Fruit fly (Drosophila melanogaster): ENCODE data around the gene ERR.

Gene ERR

dm6 chr3L:8193016-8193415 lies 6.5 kb upstream of the ERR start, which contains the start of gene CG7387:
TSS of gene CG7387 (minus strand) at chr3L:8193116.
- TF ChIP-seq GATAd (GFP tag; optimal IDR thresholded peaks at IDR 0.05) (no peak), Vsx2 (GFP tag; optimal IDR thresholded peaks at IDR 0.05; ENCODE audit: partially characterized antibody) (no peak), N (GFP tag; optimal IDR thresholded peaks at IDR 0.05) (no peak), brk (GFP tag; optimal IDR thresholded peaks at IDR 0.05) (no peak), foxo (GFP tag; optimal IDR thresholded peaks at IDR 0.05) (no peak), HLH106 (tag; optimal IDR thresholded peaks at IDR 0.05) (no peak), Mio (GFP tag; optimal IDR thresholded peaks at IDR 0.05) (no peak), fru (GFP tag; optimal IDR thresholded peaks at IDR 0.05) (no peak), Hr78 (GFP tag; optimal IDR thresholded peaks at IDR 0.05) (no peak), dl (GFP tag; optimal IDR thresholded peaks at IDR 0.05; ENCODE audit: insufficient read depth in 1 of 2, partially characterized antibody in 2 of 2) (no peak), Hnf4 (GFP tag; optimal IDR thresholded peaks at IDR 0.05) (no peak), Hr83 (GFP tag; optimal IDR thresholded peaks at IDR 0.05; ENCODE audit: poor library complexity, severe bottlenecking) (no peak), CrebA (GFP tag; optimal IDR thresholded peaks at IDR 0.05; ENCODE audit: borderline replicate concordance) (no peak), sage (GFP tag; optimal IDR thresholded peaks at IDR 0.05) (no peak), dsf (GFP tag; optimal IDR thresholded peaks at IDR 0.05; ENCODE audit: borderline replicate concordance) (no peak)

dm6 chr3L:8191042-8191613 lies 4.7 kb upstream of the ERR start, which contains the start of gene MED24:
TSS of gene MED24 (plus strand) at chr3L:8191270.
- no peak for TF ChIP-seq Mio (GFP tag; optimal IDR thresholded peaks at IDR 0.05)
- peak; percentile 35 for TF ChIP-seq rgr (GFP tag; optimal IDR thresholded peaks at IDR 0.05)

dm6 chr3L:8189234-8189633 lies 2.8 kb upstream of the ERR start:
- TF ChIP-seq Abd-B (GFP tag; optimal IDR thresholded peaks at IDR 0.05) (no peak), pan (optimal IDR thresholded peaks at IDR 0.05) (no peak), Sp1 (GFP tag; optimal IDR thresholded peaks at IDR 0.05) (no peak)

- TF ChIP-seq Hr78 (GFP tag; optimal IDR thresholded peaks at IDR 0.05), result no peak
Measured at dm6 chr3L:8187397-8187811, 933 bp upstream of the ERR start.

- TF ChIP-seq Sp1 (GFP tag; optimal IDR thresholded peaks at IDR 0.05) (peak; percentile 33), CG9705 (GFP tag; optimal IDR thresholded peaks at IDR 0.05) (no peak), Dif (GFP tag; optimal IDR thresholded peaks at IDR 0.05; ENCODE audit: partially characterized antibody) (no peak), pan (optimal IDR thresholded peaks at IDR 0.05) (no peak), woc (GFP tag; optimal IDR thresholded peaks at IDR 0.05) (peak; percentile 50), rgr (GFP tag; optimal IDR thresholded peaks at IDR 0.05) (peak; percentile 47), Myc (optimal IDR thresholded peaks at IDR 0.05) (no peak), dsf (GFP tag; optimal IDR thresholded peaks at IDR 0.05; ENCODE audit: borderline replicate concordance) (no peak), sage (GFP tag; optimal IDR thresholded peaks at IDR 0.05) (no peak), Dfd (GFP tag; optimal IDR thresholded peaks at IDR 0.05) (no peak), lola (GFP tag; optimal IDR thresholded peaks at IDR 0.05) (no peak), fru (GFP tag; optimal IDR thresholded peaks at IDR 0.05) (peak; percentile 85), br (GFP tag; optimal IDR thresholded peaks at IDR 0.05) (peak; percentile 56), Jra (GFP tag; optimal IDR thresholded peaks at IDR 0.05) (peak; percentile 68), psq (GFP tag; optimal IDR thresholded peaks at IDR 0.05) (peak; percentile 45), Mio (GFP tag; optimal IDR thresholded peaks at IDR 0.05) (no peak), OdsH (GFP tag; optimal IDR thresholded peaks at IDR 0.05) (peak; percentile 26), usp (GFP tag; optimal IDR thresholded peaks at IDR 0.05) (no peak), dl (GFP tag; optimal IDR thresholded peaks at IDR 0.05; ENCODE audit: insufficient read depth in 1 of 2, partially characterized antibody in 2 of 2) (no peak), h (GFP tag; optimal IDR thresholded peaks at IDR 0.05) (peak; percentile 88), dmrt93B (GFP tag; optimal IDR thresholded peaks at IDR 0.05) (no peak), brk (GFP tag; optimal IDR thresholded peaks at IDR 0.05) (no peak), Rel (GFP tag; optimal IDR thresholded peaks at IDR 0.05) (no peak), Rel (tag; optimal IDR thresholded peaks at IDR 0.05) (no peak), sv (GFP tag; optimal IDR thresholded peaks at IDR 0.05) (peak; percentile 60), Hr78 (GFP tag; optimal IDR thresholded peaks at IDR 0.05) (no peak), Hnf4 (GFP tag; optimal IDR thresholded peaks at IDR 0.05) (peak; percentile 50), Abd-B (GFP tag; optimal IDR thresholded peaks at IDR 0.05) (no peak), foxo (GFP tag; optimal IDR thresholded peaks at IDR 0.05) (peak in 1 of 2 experiments; percentile 56), GATAd (GFP tag; optimal IDR thresholded peaks at IDR 0.05) (no peak), ey (GFP tag; optimal IDR thresholded peaks at IDR 0.05) (peak; percentile 62), HLH106 (tag; optimal IDR thresholded peaks at IDR 0.05) (peak; percentile 28), Vsx2 (GFP tag; optimal IDR thresholded peaks at IDR 0.05; ENCODE audit: partially characterized antibody) (no peak), CrebA (GFP tag; optimal IDR thresholded peaks at IDR 0.05; ENCODE audit: borderline replicate concordance) (no peak), jim (GFP tag; optimal IDR thresholded peaks at IDR 0.05) (no peak)
Measured at dm6 chr3L:8185263-8186227, 926 bp downstream of the ERR start.
